Fruit fly (Drosophila melanogaster): ENCODE results near the gene pll.
A peak's percentile ranks its signal among the peaks of the same experiment; 100 is the strongest.

pll gene

dm6 chr3R:27273118-27274062 lies 20.4 kb upstream of the pll start, which contains the start of gene CG5934 (continued):
- TF ChIP-seq Poxn (GFP tag; IDR thresholded peaks at IDR 0.05) (no peak), Dp (GFP tag; optimal IDR thresholded peaks at IDR 0.05) (peak; percentile 47), HLH4C (GFP tag; IDR thresholded peaks at IDR 0.05; ENCODE audit: partially characterized antibody) (0 out of 3 replicates have a peak, but pooled peaks have one; percentile 41), CG16779 (GFP tag; IDR thresholded peaks at IDR 0.05) (no peak), maf-S (GFP tag; optimal IDR thresholded peaks at IDR 0.05) (peak; percentile 35), CG9932 (GFP tag; IDR thresholded peaks at IDR 0.05) (peak; percentile 68), Ets65A (GFP tag) (peak; percentile 95), CG12769 (tag; optimal IDR thresholded peaks at IDR 0.05) (peak; percentile 17), CG17359 (tag; optimal IDR thresholded peaks at IDR 0.05) (peak; percentile 35), Atf-2 (GFP tag; optimal IDR thresholded peaks at IDR 0.05) (peak; percentile 40), gem (tag; optimal IDR thresholded peaks at IDR 0.05) (no peak), CG10267 (tag; optimal IDR thresholded peaks at IDR 0.05) (peak; percentile 93), pan (optimal IDR thresholded peaks at IDR 0.05) (no peak), pan (GFP tag; optimal IDR thresholded peaks at IDR 0.05 in 1 of 2, IDR thresholded peaks at IDR 0.05 in 1 of 2) (peak in 1 of 2 experiments; percentile 26), Eip74EF (GFP tag; optimal IDR thresholded peaks at IDR 0.05) (peak in 1 of 2 experiments; percentile 12), TFAM (GFP tag; optimal IDR thresholded peaks at IDR 0.05) (no peak), CG1602 (GFP tag; optimal IDR thresholded peaks at IDR 0.05) (no peak), CG1603 (tag; optimal IDR thresholded peaks at IDR 0.05) (peak; percentile 44), Antp (GFP tag; optimal IDR thresholded peaks at IDR 0.05) (peak; percentile 61), kni (GFP tag; optimal IDR thresholded peaks at IDR 0.05) (peak; percentile 19), Chrac-16 (GFP tag; optimal IDR thresholded peaks at IDR 0.05) (peak; percentile 2), NC2α (GFP tag; optimal IDR thresholded peaks at IDR 0.05) (peak; percentile 8), vfl (GFP tag; optimal IDR thresholded peaks at IDR 0.05) (peak; percentile 27), sob (GFP tag; IDR thresholded peaks at IDR 0.05) (peak; percentile 42), CG17802 (tag; optimal IDR thresholded peaks at IDR 0.05) (peak; percentile 3), CG12659 (GFP tag; optimal IDR thresholded peaks at IDR 0.05) (peak; percentile 62), CG18764 (GFP tag; optimal IDR thresholded peaks at IDR 0.05) (no peak), CG8924 (tag; optimal IDR thresholded peaks at IDR 0.05) (peak; percentile 4), Myb (GFP tag; optimal IDR thresholded peaks at IDR 0.05) (peak; percentile 90), CG16813 (GFP tag; IDR thresholded peaks at IDR 0.05; ENCODE audit: partially characterized antibody) (0 out of 3 replicates have a peak, but pooled peaks have one; percentile 20), H2.0 (GFP tag; IDR thresholded peaks at IDR 0.05) (no peak), dm (GFP tag; optimal IDR thresholded peaks at IDR 0.05) (no peak), Tbp (GFP tag; optimal IDR thresholded peaks at IDR 0.05) (no peak), pfk (GFP tag; optimal IDR thresholded peaks at IDR 0.05) (peak; percentile 1), grn (GFP tag; optimal IDR thresholded peaks at IDR 0.05) (peak; percentile 20), phol (tag; optimal IDR thresholded peaks at IDR 0.05) (peak; percentile 24), CG8944 (GFP tag; optimal IDR thresholded peaks at IDR 0.05) (no peak), CG12155 (GFP tag; optimal IDR thresholded peaks at IDR 0.05) (peak; percentile 34), CG9817 (tag; optimal IDR thresholded peaks at IDR 0.05) (peak; percentile 36), hkb (optimal IDR thresholded peaks at IDR 0.05) (no peak), hkb (GFP tag; IDR thresholded peaks at IDR 0.05) (no peak), Rx (GFP tag; IDR thresholded peaks at IDR 0.05) (no peak), Lhr (GFP tag; optimal IDR thresholded peaks at IDR 0.05) (peak; percentile 37), Side (GFP tag; optimal IDR thresholded peaks at IDR 0.05) (peak; percentile 26), CG11085 (GFP tag; IDR thresholded peaks at IDR 0.05) (peak; percentile 14; the same call in 1 of the 2 replicates), shn (GFP tag; optimal IDR thresholded peaks at IDR 0.05) (peak; percentile 39), ken (GFP tag; IDR thresholded peaks at IDR 0.05) (0 out of 3 replicates have a peak, but pooled peaks have one; percentile 32), Bteb2 (GFP tag; optimal IDR thresholded peaks at IDR 0.05) (peak; percentile 19)

Data from whole organism, embryonic.